Worm (Caenorhabditis elegans): ENCODE measurements around the gene T24H7.2.

- TF ChIP-seq unc-98 (GFP tag; IDR thresholded peaks at IDR 0.05) = no peak
- TF ChIP-seq efl-3 (GFP tag; optimal IDR thresholded peaks at IDR 0.05) = no peak
- TF ChIP-seq lin-39 (tag; optimal IDR thresholded peaks at IDR 0.05) = no peak
Measured at ce11 chrII:6246054-6246453, 1.1 kb upstream of the T24H7.2 start, which contains the start of gene lelo-1.

All from whole organism, L1 larva.